Fruit fly (Drosophila melanogaster): ENCODE measurements around the gene CG7991.

CG7991 gene

dm6 chr3L:1679394-1679793, 4.9 kb downstream of the CG7991 start:
- TF ChIP-seq Sin3A (optimal IDR thresholded peaks at IDR 0.05) (no peak), Myc (optimal IDR thresholded peaks at IDR 0.05) (no peak), h (optimal IDR thresholded peaks at IDR 0.05) (no peak), ttk (optimal IDR thresholded peaks at IDR 0.05) (no peak), psq (optimal IDR thresholded peaks at IDR 0.05) (no peak), insv (optimal IDR thresholded peaks at IDR 0.05) (no peak)

dm6 chr3L:1683091-1683490, 8.6 kb downstream of the CG7991 start:
- TF ChIP-seq ttk (optimal IDR thresholded peaks at IDR 0.05): no peak
- no peak for TF ChIP-seq Sin3A (optimal IDR thresholded peaks at IDR 0.05)
- no peak for TF ChIP-seq psq (optimal IDR thresholded peaks at IDR 0.05)
- no peak for TF ChIP-seq insv (optimal IDR thresholded peaks at IDR 0.05)
- no peak for TF ChIP-seq h (optimal IDR thresholded peaks at IDR 0.05)
- no peak for TF ChIP-seq Myc (optimal IDR thresholded peaks at IDR 0.05)

dm6 chr3L:1688161-1688560, 13.7 kb downstream of the CG7991 start:
- TF ChIP-seq Myc (optimal IDR thresholded peaks at IDR 0.05) (no peak), psq (optimal IDR thresholded peaks at IDR 0.05) (no peak), ttk (optimal IDR thresholded peaks at IDR 0.05) (no peak)

- TF ChIP-seq Myc (optimal IDR thresholded peaks at IDR 0.05) (no peak), ttk (optimal IDR thresholded peaks at IDR 0.05) (no peak), insv (optimal IDR thresholded peaks at IDR 0.05) (no peak), psq (optimal IDR thresholded peaks at IDR 0.05) (no peak), Sin3A (optimal IDR thresholded peaks at IDR 0.05) (no peak), h (optimal IDR thresholded peaks at IDR 0.05) (no peak)
Measured at dm6 chr3L:1688569-1688968, 14.1 kb downstream of the CG7991 start.

- no peak for TF ChIP-seq h (optimal IDR thresholded peaks at IDR 0.05)
- TF ChIP-seq Sin3A (optimal IDR thresholded peaks at IDR 0.05): no peak
- TF ChIP-seq ttk (optimal IDR thresholded peaks at IDR 0.05): no peak
- no peak for TF ChIP-seq insv (optimal IDR thresholded peaks at IDR 0.05)
- TF ChIP-seq psq (optimal IDR thresholded peaks at IDR 0.05): no peak
- no peak for TF ChIP-seq Myc (optimal IDR thresholded peaks at IDR 0.05)
Measured at dm6 chr3L:1690727-1691413, 16.4 kb downstream of the CG7991 start.

- TF ChIP-seq insv (optimal IDR thresholded peaks at IDR 0.05): no peak
- no peak for TF ChIP-seq psq (optimal IDR thresholded peaks at IDR 0.05)
- TF ChIP-seq Myc (optimal IDR thresholded peaks at IDR 0.05): no peak
- TF ChIP-seq Sin3A (optimal IDR thresholded peaks at IDR 0.05): no peak
- TF ChIP-seq h (optimal IDR thresholded peaks at IDR 0.05): no peak
- no peak for TF ChIP-seq ttk (optimal IDR thresholded peaks at IDR 0.05)
Measured at dm6 chr3L:1692122-1692786, 17.7 kb downstream of the CG7991 start.

- TF ChIP-seq Myc (optimal IDR thresholded peaks at IDR 0.05) (no peak), Sin3A (optimal IDR thresholded peaks at IDR 0.05) (no peak), insv (optimal IDR thresholded peaks at IDR 0.05) (no peak), ttk (optimal IDR thresholded peaks at IDR 0.05) (no peak), h (optimal IDR thresholded peaks at IDR 0.05) (no peak), psq (optimal IDR thresholded peaks at IDR 0.05) (no peak)
Measured at dm6 chr3L:1692859-1693258, 18.4 kb downstream of the CG7991 start.

- TF ChIP-seq Myc (optimal IDR thresholded peaks at IDR 0.05) (no peak), Sin3A (optimal IDR thresholded peaks at IDR 0.05) (no peak), psq (optimal IDR thresholded peaks at IDR 0.05) (no peak), insv (optimal IDR thresholded peaks at IDR 0.05) (no peak), ttk (optimal IDR thresholded peaks at IDR 0.05) (no peak), h (optimal IDR thresholded peaks at IDR 0.05) (no peak)
Measured at dm6 chr3L:1694317-1694716, 19.8 kb downstream of the CG7991 start, which contains the start of gene CG12011. Gene CG12011 (plus strand): TSS chr3L:1694617.

dm6 chr3L:1702367-1702927, 27.9 kb downstream of the CG7991 start, which contains the start of gene CG13931:
Gene CG13931 (minus strand): TSS chr3L:1702407.
- TF ChIP-seq Sin3A (optimal IDR thresholded peaks at IDR 0.05): no peak
- no peak for TF ChIP-seq ttk (optimal IDR thresholded peaks at IDR 0.05)
- TF ChIP-seq Myc (optimal IDR thresholded peaks at IDR 0.05): no peak
- no peak for TF ChIP-seq insv (optimal IDR thresholded peaks at IDR 0.05)
- no peak for TF ChIP-seq psq (optimal IDR thresholded peaks at IDR 0.05)
- TF ChIP-seq h (optimal IDR thresholded peaks at IDR 0.05): no peak

dm6 chr3L:1709161-1709560, 34.7 kb downstream of the CG7991 start:
- TF ChIP-seq psq (optimal IDR thresholded peaks at IDR 0.05) (no peak), h (optimal IDR thresholded peaks at IDR 0.05) (no peak), Sin3A (optimal IDR thresholded peaks at IDR 0.05) (no peak), insv (optimal IDR thresholded peaks at IDR 0.05) (no peak), Myc (optimal IDR thresholded peaks at IDR 0.05) (no peak), ttk (optimal IDR thresholded peaks at IDR 0.05) (no peak)

dm6 chr3L:1710562-1710961, 36.1 kb downstream of the CG7991 start:
- TF ChIP-seq Sin3A (optimal IDR thresholded peaks at IDR 0.05): no peak
- no peak for TF ChIP-seq h (optimal IDR thresholded peaks at IDR 0.05)
- TF ChIP-seq ttk (optimal IDR thresholded peaks at IDR 0.05): no peak
- TF ChIP-seq psq (optimal IDR thresholded peaks at IDR 0.05): no peak
- TF ChIP-seq Myc (optimal IDR thresholded peaks at IDR 0.05): no peak
- TF ChIP-seq insv (optimal IDR thresholded peaks at IDR 0.05): no peak

- TF ChIP-seq insv (optimal IDR thresholded peaks at IDR 0.05) (no peak), psq (optimal IDR thresholded peaks at IDR 0.05) (no peak), Myc (optimal IDR thresholded peaks at IDR 0.05) (no peak), ttk (optimal IDR thresholded peaks at IDR 0.05) (no peak), h (optimal IDR thresholded peaks at IDR 0.05) (no peak), Sin3A (optimal IDR thresholded peaks at IDR 0.05) (no peak)
Measured at dm6 chr3L:1711218-1711617, 36.7 kb downstream of the CG7991 start.
